Worm (Caenorhabditis elegans) whole organism, mixed stage, embryonic: Measurements from ENCODE around the gene npl-10.
A peak's percentile ranks its signal among the peaks of the same experiment; 100 is the strongest.

Experiments
- hlh-1 ChIP-seq: fragments of 150-350 bp; optimal IDR thresholded peaks from 2 replicates; lab custom pipeline; 2014; ENCODE audit warnings: missing biosample characterization, missing genetic modification reagents, missing genetic modification characterization
- nhr-237 ChIP-seq: fragments of 150-350 bp; optimal IDR thresholded peaks from 2 replicates; lab custom pipeline; 2014; ENCODE audit warnings: missing biosample characterization, missing genetic modification characterization
- nhr-28 ChIP-seq: fragments of 150-350 bp; optimal IDR thresholded peaks from 2 replicates; lab custom pipeline; 2014; ENCODE audit warnings: missing biosample characterization, missing genetic modification characterization

- TF ChIP-seq hlh-1 (tag; lab: Kevin White, UChicago) (peak; percentile 86), nhr-237 (tag; lab: Kevin White, UChicago) (no peak), nhr-28 (tag; lab: Kevin White, UChicago) (no peak)
These were observed 27.5 kb downstream of the npl-10 start for ce11 chrIII:3908205-3908604.
